Worm (Caenorhabditis elegans) whole organism, L3 larva: ENCODE measurements around the gene rnp-7.

Experiments
- R02D3.7 ChIP-seq: fragments of 150-350 bp; optimal IDR thresholded peaks from 2 replicates; lab custom pipeline; 2014; ENCODE audit warnings: missing biosample characterization, missing genetic modification characterization
- fkh-10 ChIP-seq: sonication (generic microtip); optimal IDR thresholded peaks from 2 replicates; lab custom pipeline; 2017; ENCODE audit warnings: missing biosample characterization, missing genetic modification reagents, missing genetic modification characterization
- ztf-11 ChIP-seq: fragments of 150-350 bp; optimal IDR thresholded peaks from 2 replicates; lab custom pipeline; 2014; ENCODE audit warnings: missing biosample characterization, missing genetic modification characterization

- TF ChIP-seq R02D3.7 (tag; lab: Kevin White, UChicago) (no peak), fkh-10 (GFP tag; lab: Kevin White, UChicago) (no peak), ztf-11 (tag; lab: Kevin White, UChicago) (no peak)
Observed at ce11 chrIII:7201378-7202256, 40.7 kb upstream of the rnp-7 start, which contains the start of gene dpy-31.
